Fruit fly (Drosophila melanogaster) whole organism, adult: ENCODE data around the gene IP3K2.

Experiments used
- CG11617 ChIP-seq: fragments of 200-800 bp; sonication (Bioruptor generic); optimal IDR thresholded peaks from 2 replicates; lab custom pipeline; 2017; ENCODE audit warnings: mild to moderate bottlenecking, missing biosample characterization, missing genetic modification reagents, missing genetic modification characterization
- CG12768 ChIP-seq: fragments of 200-800 bp; sonication (Bioruptor generic); optimal IDR thresholded peaks from 2 replicates; lab custom pipeline; 2017; ENCODE audit warnings: missing biosample characterization, missing genetic modification characterization, mild to moderate bottlenecking, moderate library complexity, missing genetic modification reagents
- CG14711 ChIP-seq: fragments of 200-800 bp; sonication (Bioruptor generic); optimal IDR thresholded peaks from 2 replicates; lab custom pipeline; 2018; ENCODE audit warnings: missing biosample characterization, mild to moderate bottlenecking, missing genetic modification characterization, moderate library complexity
- CG1620 ChIP-seq: fragments of 200-800 bp; sonication (Bioruptor generic); optimal IDR thresholded peaks from 2 replicates; lab custom pipeline; 2016; ENCODE audit warnings: missing biosample characterization, missing genetic modification characterization
- CG33017 ChIP-seq: fragments of 200-800 bp; sonication (Bioruptor generic); optimal IDR thresholded peaks from 2 replicates; lab custom pipeline; 2018; ENCODE audit warnings: missing biosample characterization, mild to moderate bottlenecking, missing genetic modification characterization, moderate library complexity
- CG5204 ChIP-seq: fragments of 200-800 bp; sonication (Bioruptor generic); optimal IDR thresholded peaks from 2 replicates; lab custom pipeline; 2016; ENCODE audit warnings: missing biosample characterization, missing genetic modification characterization
- CG7045 ChIP-seq: fragments of 200-800 bp; sonication (Bioruptor generic); optimal IDR thresholded peaks from 2 replicates; lab custom pipeline; 2017; ENCODE audit warnings: missing biosample characterization, mild to moderate bottlenecking, missing genetic modification characterization
- CG7101 ChIP-seq: fragments of 200-800 bp; sonication (Bioruptor generic); optimal IDR thresholded peaks from 2 replicates; lab custom pipeline; 2018; ENCODE audit warnings: missing biosample characterization, mild to moderate bottlenecking, missing genetic modification characterization, moderate library complexity
- Clk ChIP-seq: fragments of 200-800 bp; sonication (Bioruptor generic); optimal IDR thresholded peaks from 2 replicates; lab custom pipeline; 2017; ENCODE audit warnings: missing biosample characterization, missing genetic modification characterization
- Crg-1 ChIP-seq: fragments of 200-800 bp; sonication (Bioruptor generic); optimal IDR thresholded peaks from 2 replicates; lab custom pipeline; 2016; ENCODE audit warnings: missing biosample characterization, missing genetic modification characterization
- Hr96 ChIP-seq: fragments of 200-800 bp; sonication (Bioruptor generic); optimal IDR thresholded peaks from 2 replicates; lab custom pipeline; 2016; ENCODE audit warnings: missing biosample characterization, missing genetic modification characterization
- Mnt ChIP-seq: fragments of 200-800 bp; sonication (Bioruptor generic); optimal IDR thresholded peaks from 2 replicates; lab custom pipeline; 2016; ENCODE audit warnings: missing biosample characterization, mild to moderate bottlenecking, missing genetic modification characterization
- bab1 ChIP-seq: fragments of 200-800 bp; sonication (Bioruptor generic); optimal IDR thresholded peaks from 3 replicates; lab custom pipeline; 2019; ENCODE audit warnings: missing biosample characterization, mild to moderate bottlenecking, missing genetic modification characterization, moderate library complexity
- cic ChIP-seq: fragments of 200-800 bp; sonication (Bioruptor generic); optimal IDR thresholded peaks from 2 replicates; lab custom pipeline; 2017; ENCODE audit warnings: missing biosample characterization, mild to moderate bottlenecking, missing genetic modification characterization, moderate library complexity
- cnc ChIP-seq, 2 experiments: fragments of >200 bp; optimal IDR thresholded peaks; 2 replicates each; lab custom pipeline; 2017
- kay ChIP-seq: fragments of 200-800 bp; sonication (Bioruptor generic); peaks from one replicate; lab custom pipeline; 2016; ENCODE audit warnings: missing biosample characterization, missing genetic modification characterization, borderline replicate concordance
- ovo ChIP-seq: fragments of 200-800 bp; sonication (Bioruptor generic); optimal IDR thresholded peaks from 2 replicates; lab custom pipeline; 2016; ENCODE audit warnings: missing biosample characterization, missing genetic modification characterization
- pad ChIP-seq: fragments of 200-800 bp; sonication (Bioruptor generic); optimal IDR thresholded peaks from 3 replicates; lab custom pipeline; 2017; ENCODE audit warnings: missing biosample characterization, missing genetic modification characterization, mild to moderate bottlenecking, moderate library complexity, missing genetic modification reagents
- tj ChIP-seq: fragments of 200-800 bp; sonication (Bioruptor generic); optimal IDR thresholded peaks from 3 replicates; lab custom pipeline; 2017; ENCODE audit warnings: missing biosample characterization, mild to moderate bottlenecking, missing genetic modification characterization, moderate library complexity
- toe ChIP-seq: fragments of 200-800 bp; sonication (Bioruptor generic); optimal IDR thresholded peaks from 2 replicates; lab custom pipeline; 2016; ENCODE audit warnings: missing biosample characterization, missing genetic modification characterization

The IP3K2 gene

DNA sequence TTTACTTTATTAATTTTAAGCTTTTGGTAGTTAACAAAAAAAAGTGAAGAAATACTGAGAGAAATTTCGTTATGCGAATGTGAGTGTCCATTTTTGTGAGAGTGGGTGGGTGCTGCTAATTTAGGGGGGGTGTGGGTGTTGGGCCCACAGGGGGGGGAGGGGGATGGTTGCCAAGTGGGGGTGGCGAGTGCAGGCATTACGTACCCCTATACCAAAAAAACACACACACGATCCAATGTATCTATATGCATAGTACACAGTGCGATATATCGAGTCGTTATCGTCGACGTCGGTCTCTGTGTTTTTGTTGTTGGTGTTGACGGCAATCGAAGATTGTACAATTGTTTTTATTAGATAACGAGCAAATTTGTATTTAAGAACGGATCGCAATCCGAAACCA, 20.1 kb downstream of the IP3K2 start:
- TF ChIP-seq CG33017 (tag; lab: Kevin White, UChicago) (no peak), CG11617 (GFP tag; lab: Kevin White, UChicago) (no peak), Hr96 (no peak)

DNA sequence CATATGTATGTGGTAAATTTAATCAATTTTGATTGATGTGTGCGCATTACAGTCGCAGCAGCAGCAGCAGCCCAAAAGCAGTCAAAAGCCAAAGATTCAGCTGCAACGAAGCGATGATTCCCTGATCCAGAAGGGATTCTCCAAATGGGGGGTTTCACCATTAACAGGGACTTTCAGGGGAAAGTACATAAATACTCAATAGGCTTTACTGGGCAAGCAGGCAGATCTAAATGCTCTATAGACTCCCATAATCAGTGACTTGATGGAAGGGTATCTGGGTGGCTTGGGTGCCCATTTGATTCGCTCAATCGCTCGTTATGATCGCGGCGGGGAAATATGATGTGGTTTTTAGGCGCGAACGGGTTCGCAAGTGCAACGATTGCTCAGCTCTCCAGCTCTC, 21.9 kb downstream of the IP3K2 start:
- TF ChIP-seq Mnt (GFP tag; lab: Kevin White, UChicago) (no peak), CG7101 (tag; lab: Kevin White, UChicago) (no peak), Crg-1 (GFP tag; lab: Kevin White, UChicago) (no peak), cic (no peak), ovo (GFP tag; lab: Kevin White, UChicago) (no peak), kay (GFP tag; lab: Kevin White, UChicago) (no peak), CG14711 (no peak), CG12768 (GFP tag; lab: Kevin White, UChicago) (no peak), cnc (optimal IDR thresholded peaks at IDR 0.05; lab: Kevin White, UChicago) (no peak), toe (no peak), CG1620 (GFP tag; lab: Kevin White, UChicago) (no peak), CG5204 (no peak), Hr96 (no peak)

DNA sequence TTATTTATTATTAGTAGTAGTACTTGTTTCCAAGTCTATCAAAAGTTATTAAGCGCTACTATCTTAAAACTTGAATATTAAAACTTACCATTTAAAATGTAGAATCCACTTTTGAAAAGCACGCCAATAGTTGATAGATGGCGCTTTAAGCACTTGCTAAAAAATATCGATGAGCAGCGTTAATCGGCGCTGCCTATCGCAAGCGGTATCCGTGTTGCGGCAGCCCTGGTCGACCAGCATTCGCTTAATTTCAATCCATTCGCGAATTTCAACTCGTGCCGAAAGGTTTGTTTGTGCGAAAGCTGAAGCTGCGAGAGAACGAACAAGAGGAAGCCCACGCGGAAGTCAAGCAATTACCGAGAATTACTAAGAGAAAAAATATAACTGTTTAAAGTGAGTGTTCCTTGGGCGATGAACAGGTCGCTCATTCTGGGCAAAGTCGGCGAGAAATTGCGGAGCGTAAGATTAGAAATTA, 26.2 kb downstream of the IP3K2 start, which contains the start of gene Prx2:
Prx2 (plus strand) TSS at position 253 of the 475 bp plus-strand sequence.
- TF ChIP-seq cic (peak; percentile 55), CG33017 (tag; lab: Kevin White, UChicago) (no peak), Mnt (GFP tag; lab: Kevin White, UChicago) (peak; percentile 96), kay (GFP tag; lab: Kevin White, UChicago) (no peak), CG11617 (GFP tag; lab: Kevin White, UChicago) (peak; percentile 50), CG1620 (GFP tag; lab: Kevin White, UChicago) (peak; percentile 71), CG7045 (GFP tag; lab: Kevin White, UChicago) (no peak), toe (no peak), CG12768 (GFP tag; lab: Kevin White, UChicago) (peak; percentile 14), CG5204 (no peak), pad (GFP tag; lab: Kevin White, UChicago) (peak; percentile 52), CG14711 (peak; percentile 42), bab1 (GFP tag; lab: Kevin White, UChicago) (peak; percentile 71), Crg-1 (GFP tag; lab: Kevin White, UChicago) (peak; percentile 30), cnc (optimal IDR thresholded peaks at IDR 0.05; lab: Kevin White, UChicago) (no peak), Hr96 (peak; percentile 55), Clk (no peak), tj (no peak), ovo (GFP tag; lab: Kevin White, UChicago) (peak; percentile 55), CG7101 (tag; lab: Kevin White, UChicago) (peak; percentile 61)

DNA sequence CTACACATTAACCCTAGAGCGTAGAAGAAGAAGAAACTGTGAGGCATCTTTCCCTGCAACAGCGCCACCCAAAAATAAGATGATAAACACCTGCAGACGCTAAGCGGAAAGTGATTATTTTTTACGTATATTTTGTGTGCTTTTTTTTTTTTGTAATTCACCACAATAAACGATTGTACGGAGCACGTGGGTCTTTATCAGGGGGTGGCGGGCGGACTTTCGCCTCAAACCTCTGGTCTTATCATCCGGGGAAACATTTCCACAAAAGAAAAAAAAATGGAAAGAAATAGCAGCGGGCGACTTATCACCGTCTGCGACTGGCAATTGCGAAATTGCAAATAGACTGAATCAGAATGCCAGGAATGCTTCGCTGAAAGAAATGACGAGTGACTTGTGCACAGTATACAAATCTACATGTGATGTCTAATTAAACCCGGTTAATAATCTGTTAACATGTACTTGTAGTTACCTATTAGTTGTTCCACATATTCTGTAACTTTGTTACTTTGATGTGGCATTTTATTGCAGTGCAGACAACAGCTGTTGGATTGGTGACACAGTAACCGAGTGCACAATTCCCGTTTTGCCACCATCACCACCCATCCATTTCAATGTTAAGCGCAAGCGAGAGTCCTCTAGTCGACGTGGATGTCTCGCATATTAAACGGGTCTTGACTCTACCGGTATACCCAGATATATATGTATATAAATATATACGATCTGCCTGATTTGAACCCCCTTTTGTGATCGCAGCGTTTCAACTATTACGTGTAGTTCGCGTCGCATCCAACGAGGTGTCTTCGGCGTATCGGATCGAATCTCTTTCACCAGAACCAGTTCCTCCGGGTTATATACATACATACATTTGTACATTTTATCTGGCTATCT, 28.6 kb downstream of the IP3K2 start:
- TF ChIP-seq tj (peak; percentile 61), Clk (no peak), Mnt (GFP tag; lab: Kevin White, UChicago) (peak; percentile 93), CG14711 (peak; percentile 82), CG33017 (tag; lab: Kevin White, UChicago) (peak; percentile 73), toe (no peak), kay (GFP tag; lab: Kevin White, UChicago) (peak; percentile 92), pad (GFP tag; lab: Kevin White, UChicago) (peak; percentile 50), bab1 (GFP tag; lab: Kevin White, UChicago) (peak; percentile 35), CG7045 (GFP tag; lab: Kevin White, UChicago) (peak; percentile 19), CG11617 (GFP tag; lab: Kevin White, UChicago) (peak; percentile 62), CG7101 (tag; lab: Kevin White, UChicago) (peak; percentile 84), Hr96 (peak; percentile 56), CG1620 (GFP tag; lab: Kevin White, UChicago) (no peak), CG12768 (GFP tag; lab: Kevin White, UChicago) (peak; percentile 55), Crg-1 (GFP tag; lab: Kevin White, UChicago) (peak; percentile 62), cic (peak; percentile 44), CG5204 (no peak), cnc (optimal IDR thresholded peaks at IDR 0.05; lab: Kevin White, UChicago) (no peak), ovo (GFP tag; lab: Kevin White, UChicago) (peak; percentile 89)

DNA sequence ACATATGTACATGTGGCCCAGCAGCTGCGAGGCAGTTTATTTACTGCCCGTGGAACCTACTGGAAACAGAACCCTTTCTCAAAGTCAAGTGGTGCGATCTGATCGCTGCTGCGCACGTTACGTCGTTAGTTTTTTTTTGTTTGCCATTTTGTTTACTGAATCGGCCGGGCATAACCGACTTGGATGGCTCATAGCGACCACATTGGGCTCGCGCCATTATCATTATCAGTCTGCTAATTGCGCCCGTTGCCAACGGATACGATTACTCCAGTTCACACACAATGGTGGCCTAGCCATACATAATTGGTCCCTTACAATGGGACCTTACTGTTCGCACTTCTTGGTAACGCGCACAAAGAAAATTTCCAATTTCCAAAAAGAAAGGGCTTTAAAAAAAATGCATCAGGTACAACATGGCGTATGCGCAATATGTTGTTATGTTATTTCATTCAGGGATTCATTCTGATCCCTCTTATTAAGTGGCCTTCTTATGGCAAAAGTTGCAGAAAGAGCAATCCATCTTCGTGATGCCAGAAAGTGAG, 29.3 kb downstream of the IP3K2 start:
- no peak for TF ChIP-seq toe
- TF ChIP-seq bab1 (GFP tag; lab: Kevin White, UChicago): no peak
- TF ChIP-seq cnc (optimal IDR thresholded peaks at IDR 0.05; lab: Kevin White, UChicago): no peak
- TF ChIP-seq CG11617 (GFP tag; lab: Kevin White, UChicago): no peak
- TF ChIP-seq CG5204: no peak
- TF ChIP-seq CG14711: no peak
- no peak for TF ChIP-seq Mnt (GFP tag; lab: Kevin White, UChicago)
- no peak for TF ChIP-seq CG7045 (GFP tag; lab: Kevin White, UChicago)
- no peak for TF ChIP-seq kay (GFP tag; lab: Kevin White, UChicago)
- no peak for TF ChIP-seq Clk
- no peak for TF ChIP-seq pad (GFP tag; lab: Kevin White, UChicago)
- no peak for TF ChIP-seq Crg-1 (GFP tag; lab: Kevin White, UChicago)
